Fruit fly (Drosophila melanogaster) whole organism, wandering third instar larva: Measurements from ENCODE around the gene Mpi.

ENCODE experiments used
- Abd-B ChIP-seq: fragments of >200 bp; optimal IDR thresholded peaks from 2 replicates; lab custom pipeline; 2017; ENCODE audit warnings: missing biosample characterization, missing genetic modification characterization
- CG32264 ChIP-seq: fragments of 200-800 bp; sonication (Bioruptor generic); optimal IDR thresholded peaks from 2 replicates; lab custom pipeline; 2016; ENCODE audit warnings: missing biosample characterization, missing genetic modification characterization
- CG9705 ChIP-seq: fragments of 200-800 bp; sonication (Bioruptor generic); optimal IDR thresholded peaks from 2 replicates; lab custom pipeline; 2018; ENCODE audit warnings: missing biosample characterization, mild to moderate bottlenecking, missing genetic modification characterization
- CrebA ChIP-seq: fragments of 200-800 bp; sonication (Bioruptor generic); optimal IDR thresholded peaks from 2 replicates; lab custom pipeline; 2016; ENCODE audit warnings: missing biosample characterization, mild to moderate bottlenecking, missing genetic modification characterization, borderline replicate concordance
- Dfd ChIP-seq: fragments of >200 bp; optimal IDR thresholded peaks from 2 replicates; lab custom pipeline; 2017; ENCODE audit warnings: missing biosample characterization, missing genetic modification characterization
- Dif ChIP-seq: fragments of 200-275, 200-300 bp; sonication (Bioruptor generic); optimal IDR thresholded peaks from 2 replicates; lab custom pipeline; 2018; ENCODE audit warnings: missing biosample characterization, missing genetic modification characterization; ENCODE audit not compliant: partially characterized antibody
- GATAd ChIP-seq: sonication (Bioruptor generic); optimal IDR thresholded peaks from 2 replicates; lab custom pipeline; 2016; ENCODE audit warnings: missing biosample characterization, missing genetic modification characterization
- HLH106 ChIP-seq: fragments of 200-800 bp; optimal IDR thresholded peaks from 3 replicates; lab custom pipeline; 2019; ENCODE audit warnings: missing biosample characterization, mild to moderate bottlenecking, missing genetic modification characterization, moderate library complexity
- Hnf4 ChIP-seq: fragments of 200-800 bp; sonication (Bioruptor generic); optimal IDR thresholded peaks from 2 replicates; lab custom pipeline; 2016; ENCODE audit warnings: missing biosample characterization, mild to moderate bottlenecking, missing genetic modification characterization
- Hr78 ChIP-seq: fragments of >200 bp; optimal IDR thresholded peaks from 2 replicates; lab custom pipeline; 2017; ENCODE audit warnings: missing biosample characterization, missing genetic modification characterization
- Hr83 ChIP-seq: fragments of 200-300 bp; sonication (Bioruptor generic); optimal IDR thresholded peaks from 2 replicates; lab custom pipeline; 2016; ENCODE audit warnings: missing biosample characterization, mild to moderate bottlenecking, missing genetic modification characterization, moderate library complexity; ENCODE audit not compliant: poor library complexity, severe bottlenecking
- Jra ChIP-seq: sonication (Bioruptor generic); optimal IDR thresholded peaks from 2 replicates; lab custom pipeline; 2016; ENCODE audit warnings: missing biosample characterization, missing genetic modification characterization
- Mio ChIP-seq: sonication (Bioruptor generic); optimal IDR thresholded peaks from 2 replicates; lab custom pipeline; 2016; ENCODE audit warnings: missing biosample characterization, missing genetic modification characterization
- Myc ChIP-seq: fragments of >200 bp; optimal IDR thresholded peaks from 2 replicates; lab custom pipeline; 2017
- N ChIP-seq: fragments of >200 bp; optimal IDR thresholded peaks from 2 replicates; lab custom pipeline; 2018; ENCODE audit warnings: missing biosample characterization, missing external identifiers, missing genetic modification characterization
- OdsH ChIP-seq: fragments of 200-800 bp; sonication (Bioruptor generic); optimal IDR thresholded peaks from 2 replicates; lab custom pipeline; 2016; ENCODE audit warnings: missing biosample characterization, mild to moderate bottlenecking, missing genetic modification characterization
- Rel ChIP-seq, 2 experiments: fragments of 200-800 bp; sonication (Bioruptor generic) in 1 of 2; optimal IDR thresholded peaks; 2 replicates in 1 of 2; 3 replicates in 1 of 2; lab custom pipeline; 2016 to 2019; ENCODE audit warnings: mild to moderate bottlenecking in 2 of 2, missing biosample characterization in 2 of 2, missing genetic modification characterization in 2 of 2, moderate library complexity in 1 of 2
- Sp1 ChIP-seq: fragments of 200-800 bp; sonication (Bioruptor generic); optimal IDR thresholded peaks from 3 replicates; lab custom pipeline; 2019; ENCODE audit warnings: missing biosample characterization, mild to moderate bottlenecking, missing genetic modification characterization, moderate library complexity
- Vsx2 ChIP-seq: fragments of 200-300, 225-300 bp; sonication (Bioruptor generic); optimal IDR thresholded peaks from 2 replicates; lab custom pipeline; 2018; ENCODE audit warnings: missing biosample characterization, missing genetic modification characterization; ENCODE audit not compliant: partially characterized antibody
- br ChIP-seq: fragments of 200-800 bp; sonication (Bioruptor generic); optimal IDR thresholded peaks from 2 replicates; lab custom pipeline; 2016; ENCODE audit warnings: missing biosample characterization, missing genetic modification characterization
- brk ChIP-seq: fragments of 200-800 bp; sonication (Bioruptor generic); optimal IDR thresholded peaks from 2 replicates; lab custom pipeline; 2016; ENCODE audit warnings: missing biosample characterization, mild to moderate bottlenecking, missing genetic modification characterization
- dl ChIP-seq, 2 experiments: fragments of 175-275, 200-275 bp in 1 of 2; fragments of 200-275 bp in 1 of 2; sonication (Bioruptor generic); optimal IDR thresholded peaks; lab custom pipeline; 2018; ENCODE audit warnings: mild to moderate bottlenecking in 2 of 2, missing biosample characterization in 2 of 2, missing genetic modification characterization in 2 of 2, moderate library complexity in 2 of 2; ENCODE audit not compliant: partially characterized antibody in 2 of 2, insufficient read depth in 1 of 2
- dmrt93B ChIP-seq: fragments of 200-800 bp; sonication (Bioruptor generic); optimal IDR thresholded peaks from 2 replicates; lab custom pipeline; 2018; ENCODE audit warnings: missing biosample characterization, mild to moderate bottlenecking, missing genetic modification characterization
- dsf ChIP-seq: sonication (Bioruptor generic); optimal IDR thresholded peaks from 2 replicates; lab custom pipeline; 2016; ENCODE audit warnings: missing biosample characterization, missing genetic modification characterization, borderline replicate concordance
- ey ChIP-seq: fragments of 200-800 bp; sonication (Bioruptor generic); optimal IDR thresholded peaks from 2 replicates; lab custom pipeline; 2016; ENCODE audit warnings: missing biosample characterization, missing genetic modification characterization
- foxo ChIP-seq, 2 experiments: fragments of 200-800 bp; sonication (Bioruptor generic); optimal IDR thresholded peaks; 2 replicates in 1 of 2; 3 replicates in 1 of 2; lab custom pipeline; 2016 to 2017; ENCODE audit warnings: missing biosample characterization in 2 of 2, missing genetic modification characterization in 2 of 2
- fru ChIP-seq: fragments of 200-800 bp; sonication (Bioruptor generic); optimal IDR thresholded peaks from 3 replicates; lab custom pipeline; 2016; ENCODE audit warnings: missing biosample characterization, mild to moderate bottlenecking, missing genetic modification characterization
- h ChIP-seq: fragments of 200-800 bp; sonication (Bioruptor generic); optimal IDR thresholded peaks from 3 replicates; lab custom pipeline; 2016; ENCODE audit warnings: missing biosample characterization, mild to moderate bottlenecking, missing genetic modification characterization
- jim ChIP-seq: fragments of 175-275, 200-325 bp; sonication (Bioruptor generic); optimal IDR thresholded peaks from 2 replicates; lab custom pipeline; 2016; ENCODE audit warnings: missing biosample characterization, mild to moderate bottlenecking, missing genetic modification characterization
- lola ChIP-seq: fragments of >200 bp; optimal IDR thresholded peaks from 2 replicates; lab custom pipeline; 2017; ENCODE audit warnings: missing biosample characterization, missing genetic modification characterization
- pan ChIP-seq: fragments of >200 bp; optimal IDR thresholded peaks from 2 replicates; lab custom pipeline; 2017
- psq ChIP-seq: fragments of 200-800 bp; sonication (Bioruptor generic); optimal IDR thresholded peaks from 3 replicates; lab custom pipeline; 2017; ENCODE audit warnings: missing biosample characterization, mild to moderate bottlenecking, missing genetic modification characterization, moderate library complexity
- rgr ChIP-seq: fragments of 200-800 bp; sonication (Bioruptor generic); optimal IDR thresholded peaks from 3 replicates; lab custom pipeline; 2016; ENCODE audit warnings: missing biosample characterization, mild to moderate bottlenecking, missing genetic modification characterization
- sage ChIP-seq: fragments of 200-800 bp; sonication (Bioruptor generic); optimal IDR thresholded peaks from 2 replicates; lab custom pipeline; 2016; ENCODE audit warnings: missing biosample characterization, mild to moderate bottlenecking, missing genetic modification characterization
- sv ChIP-seq: fragments of 200-800 bp; sonication (Bioruptor generic); optimal IDR thresholded peaks from 3 replicates; lab custom pipeline; 2016; ENCODE audit warnings: missing biosample characterization, missing genetic modification characterization
- tai ChIP-seq: sonication (Bioruptor generic); optimal IDR thresholded peaks from 2 replicates; lab custom pipeline; 2016; ENCODE audit warnings: missing biosample characterization, missing genetic modification characterization
- usp ChIP-seq: fragments of >200 bp; optimal IDR thresholded peaks from 2 replicates; lab custom pipeline; 2017; ENCODE audit warnings: missing biosample characterization, missing genetic modification characterization
- woc ChIP-seq: sonication (Bioruptor generic); optimal IDR thresholded peaks from 2 replicates; lab custom pipeline; 2016; ENCODE audit warnings: missing biosample characterization, mild to moderate bottlenecking, missing genetic modification characterization

Mpi gene

DNA sequence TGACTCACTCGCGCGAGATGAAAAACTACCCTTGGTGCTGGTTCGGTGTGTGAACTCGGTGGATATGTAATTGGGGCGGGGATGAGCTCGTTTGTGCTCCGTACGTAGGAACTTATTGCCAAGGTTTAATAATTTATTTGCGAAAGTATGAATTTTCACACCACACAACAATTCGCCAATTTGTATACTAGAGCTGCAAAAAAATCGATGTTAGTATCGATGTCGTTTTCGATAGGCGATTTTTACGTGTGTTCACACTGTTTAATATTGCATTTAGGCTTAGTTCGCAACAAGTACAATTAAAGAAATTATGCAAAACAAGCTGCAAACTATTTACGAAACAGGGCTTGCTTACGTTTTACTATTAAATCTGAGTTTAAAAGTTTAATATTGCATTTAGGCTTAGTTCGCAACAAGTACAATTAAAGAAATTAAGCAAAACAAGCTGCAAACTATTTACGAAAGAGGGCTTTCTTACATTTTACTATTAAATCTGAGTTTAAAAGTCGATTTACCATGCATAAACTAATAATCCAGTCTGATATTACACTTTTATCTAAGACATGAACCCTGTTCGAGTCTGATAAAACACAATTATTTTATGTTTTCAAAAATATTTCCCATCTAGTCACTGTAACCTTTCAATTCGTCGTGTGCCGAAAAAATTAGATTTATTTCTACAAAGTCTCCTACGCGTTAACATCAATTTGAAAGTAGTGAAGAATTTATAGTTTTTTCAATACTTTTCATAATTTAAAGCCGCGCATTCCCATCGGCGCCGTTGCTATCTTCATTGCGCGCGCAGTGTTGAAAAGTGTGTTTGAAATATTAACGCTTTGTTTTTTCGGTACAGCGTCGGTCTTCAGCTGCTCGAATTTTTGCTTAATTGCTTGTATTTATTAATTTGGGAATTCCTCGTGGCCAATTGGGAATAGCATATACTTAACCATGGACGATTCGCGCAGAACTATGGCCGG, 3.8 kb downstream of the Mpi start, which contains the start of the genes Snap24 and CG8478:
TSS of gene Snap24 (minus strand) at position 196 of the 977 bp plus-strand sequence.
TSS of gene CG8478 (plus strand) at position 696 of the 977 bp plus-strand sequence.
- TF ChIP-seq N (peak; percentile 8), Rel (GFP tag; optimal IDR thresholded peaks at IDR 0.05; lab: Kevin White, UChicago) (no peak), Rel (tag; optimal IDR thresholded peaks at IDR 0.05; lab: Kevin White, UChicago) (peak; percentile 31), woc (no peak), lola (no peak), Hr78 (GFP tag; lab: Kevin White, UChicago) (no peak), Hr83 (GFP tag; lab: Kevin White, UChicago) (no peak), CrebA (GFP tag; lab: Kevin White, UChicago) (no peak), Jra (GFP tag; lab: Kevin White, UChicago) (peak; percentile 64), fru (GFP tag; lab: Kevin White, UChicago) (no peak), Myc (lab: Kevin White, UChicago) (peak; percentile 2), jim (no peak)

DNA sequence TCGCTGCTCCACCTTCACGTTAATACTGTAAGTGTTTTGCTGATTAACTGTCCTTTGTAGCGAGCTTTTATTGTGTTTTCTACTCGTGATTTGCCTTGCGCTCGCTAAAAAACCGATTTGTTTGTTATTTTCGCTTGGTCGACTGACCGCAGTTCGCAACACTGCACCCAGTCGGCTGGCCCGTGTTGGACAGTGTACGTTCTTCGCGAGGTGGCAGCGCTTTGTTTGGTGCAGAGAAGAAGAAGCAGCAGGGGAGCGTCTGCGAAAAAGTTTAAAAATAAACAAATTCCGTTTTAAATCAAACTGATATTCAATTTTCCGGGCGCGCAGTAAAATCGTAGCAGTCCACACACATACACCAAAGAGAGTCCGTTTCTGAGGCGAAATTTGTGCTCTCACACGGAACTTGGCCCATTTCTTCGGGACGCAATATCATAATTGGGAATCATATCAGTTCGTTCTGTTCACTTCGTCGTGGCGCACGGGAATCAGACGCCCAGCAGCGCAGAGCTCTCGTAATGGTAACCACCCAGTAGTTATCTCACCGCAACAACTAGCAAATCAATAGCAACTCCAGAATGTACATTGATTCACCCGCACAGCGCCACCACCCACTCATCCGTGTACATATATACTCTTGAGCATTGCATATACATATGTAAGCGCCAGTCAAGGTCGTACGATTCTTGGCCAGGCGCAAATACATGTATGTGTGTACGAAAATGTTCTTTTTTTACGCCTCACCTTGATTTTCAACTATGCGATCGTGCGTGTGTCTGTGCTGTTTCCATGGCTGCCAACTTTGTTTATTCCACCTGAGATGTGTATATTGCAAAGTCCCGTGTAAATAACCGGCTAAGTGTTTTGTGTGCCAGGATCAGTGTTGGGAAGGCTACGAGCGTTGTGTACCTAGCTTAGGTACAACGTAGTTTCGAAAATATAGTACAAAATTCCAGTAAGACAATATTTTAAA, 8.5 kb downstream of the Mpi start, which contains the start of gene Naa80:
TSS of gene Naa80 (plus strand) at position 215 of the 973 bp plus-strand sequence.
- peak; percentile 88 for TF ChIP-seq Hnf4
- no peak for TF ChIP-seq dmrt93B (GFP tag; lab: Kevin White, UChicago)
- TF ChIP-seq HLH106 (tag; lab: Kevin White, UChicago), result peak; percentile 54
- TF ChIP-seq Hr78 (GFP tag; lab: Kevin White, UChicago), result no peak
- peak; percentile 80 for TF ChIP-seq br (GFP tag; lab: Kevin White, UChicago)
- TF ChIP-seq N, result no peak
- no peak for TF ChIP-seq brk
- TF ChIP-seq Sp1 (GFP tag; lab: Kevin White, UChicago), result peak; percentile 50
- TF ChIP-seq ey (GFP tag; lab: Kevin White, UChicago), result peak; percentile 70
- TF ChIP-seq foxo (GFP tag; optimal IDR thresholded peaks at IDR 0.05; lab: Kevin White, UChicago), result peak in 1 of 2 experiments; percentile 84
- TF ChIP-seq psq, result peak; percentile 50
- TF ChIP-seq h (GFP tag; lab: Kevin White, UChicago), result peak; percentile 84
- TF ChIP-seq Vsx2, result no peak
- TF ChIP-seq Myc (lab: Kevin White, UChicago), result peak; percentile 3
- TF ChIP-seq jim, result peak; percentile 30
- no peak for TF ChIP-seq pan (lab: Kevin White, UChicago)
- peak; percentile 70 for TF ChIP-seq fru (GFP tag; lab: Kevin White, UChicago)
- no peak for TF ChIP-seq usp (GFP tag; lab: Kevin White, UChicago)
- TF ChIP-seq GATAd (GFP tag; lab: Kevin White, UChicago), result no peak
- TF ChIP-seq lola, result no peak
- no peak for TF ChIP-seq Abd-B
- no peak for TF ChIP-seq Rel (GFP tag; optimal IDR thresholded peaks at IDR 0.05; lab: Kevin White, UChicago)
- TF ChIP-seq Rel (tag; optimal IDR thresholded peaks at IDR 0.05; lab: Kevin White, UChicago), result peak; percentile 77
- TF ChIP-seq CrebA (GFP tag; lab: Kevin White, UChicago), result no peak
- TF ChIP-seq dsf (GFP tag; lab: Kevin White, UChicago), result peak; percentile 48
- peak; percentile 60 for TF ChIP-seq woc
- TF ChIP-seq rgr (GFP tag; lab: Kevin White, UChicago), result peak; percentile 88
- TF ChIP-seq CG32264 (GFP tag; lab: Kevin White, UChicago), result peak; percentile 22
- no peak for TF ChIP-seq tai (GFP tag; lab: Kevin White, UChicago)
- TF ChIP-seq Dif, result peak; percentile 42
- peak; percentile 32 for TF ChIP-seq sv
- TF ChIP-seq dl (GFP tag; optimal IDR thresholded peaks at IDR 0.05; lab: Kevin White, UChicago; ENCODE audit: insufficient read depth in 1 of 2, partially characterized antibody in 2 of 2), result peak in 1 of 2 experiments; percentile 22
- peak; percentile 93 for TF ChIP-seq Hr83 (GFP tag; lab: Kevin White, UChicago)
- TF ChIP-seq OdsH (GFP tag; lab: Kevin White, UChicago), result peak; percentile 71
- no peak for TF ChIP-seq sage (GFP tag; lab: Kevin White, UChicago)
- TF ChIP-seq Jra (GFP tag; lab: Kevin White, UChicago), result peak; percentile 80
- TF ChIP-seq CG9705 (GFP tag; lab: Kevin White, UChicago), result peak; percentile 62
- no peak for TF ChIP-seq Dfd (GFP tag; lab: Kevin White, UChicago)
- peak; percentile 31 for TF ChIP-seq Mio
